Fruit fly (Drosophila melanogaster) whole organism, pupa: Measurements from ENCODE around the gene CG4709.

Source experiments
- CG12605 ChIP-seq: fragments of 200-800 bp; sonication (Bioruptor generic); IDR thresholded peaks from 2 replicates; pipeline ENCODE4 v1.3.6; 2022; ENCODE audit warnings: missing biosample characterization, missing genetic modification characterization
- CG13204 ChIP-seq: fragments of 200-800 bp; sonication (Bioruptor generic); optimal IDR thresholded peaks from 2 replicates; lab custom pipeline; 2018; ENCODE audit warnings: missing biosample characterization, mild to moderate bottlenecking, missing genetic modification characterization, moderate library complexity
- CG32121 ChIP-seq: fragments of 200-800 bp; sonication (Bioruptor generic); IDR thresholded peaks from 2 replicates; pipeline ENCODE4 v1.3.6; 2022; ENCODE audit warnings: missing biosample characterization, missing genetic modification characterization
- CG4496 ChIP-seq: fragments of 200-800 bp; sonication (Bioruptor generic); IDR thresholded peaks from 3 replicates; pipeline ENCODE4 v1.3.6; 2022; ENCODE audit warnings: missing biosample characterization, missing genetic modification characterization
- CG8301 ChIP-seq: fragments of 200-800 bp; sonication (Bioruptor generic); optimal IDR thresholded peaks from 2 replicates; lab custom pipeline; 2018; ENCODE audit warnings: missing biosample characterization, mild to moderate bottlenecking, missing genetic modification characterization
- D1 ChIP-seq: fragments of 200-800 bp; sonication (Bioruptor generic); optimal IDR thresholded peaks from 2 replicates; lab custom pipeline; 2018; ENCODE audit warnings: missing biosample characterization, mild to moderate bottlenecking, missing genetic modification characterization, moderate library complexity
- EcR ChIP-seq: fragments of 200-800 bp; sonication (Bioruptor generic); optimal IDR thresholded peaks from 3 replicates; lab custom pipeline; 2019; ENCODE audit warnings: missing biosample characterization, missing genetic modification characterization, mild to moderate bottlenecking, moderate library complexity, missing genetic modification reagents
- Pif1A ChIP-seq: fragments of 200-800 bp; sonication (Bioruptor generic); optimal IDR thresholded peaks from 3 replicates; lab custom pipeline; 2016; ENCODE audit warnings: missing biosample characterization, missing genetic modification characterization
- Snoo ChIP-seq: fragments of 200-800 bp; sonication (Bioruptor generic); optimal IDR thresholded peaks from 3 replicates; lab custom pipeline; 2017; ENCODE audit warnings: missing biosample characterization, mild to moderate bottlenecking, missing genetic modification characterization, inconsistent platforms

DNA sequence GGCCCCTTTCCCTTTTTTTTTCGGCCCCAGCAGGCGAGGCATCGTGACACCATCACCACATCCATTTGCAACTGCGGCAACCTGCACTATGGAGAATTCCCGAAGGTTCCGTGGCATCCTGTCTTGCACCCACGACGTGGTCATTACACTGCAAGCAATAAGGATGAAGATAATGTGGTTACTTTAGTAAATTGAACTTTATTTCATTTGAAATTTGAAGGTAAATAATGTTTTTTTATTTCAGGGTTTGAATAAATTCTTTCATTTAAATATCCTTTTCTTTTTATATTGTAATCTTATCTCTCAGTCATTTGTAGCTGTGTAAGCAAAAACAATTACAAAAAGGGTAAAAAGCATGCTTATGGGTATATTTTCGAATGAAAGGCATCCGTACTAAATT, 27.7 kb downstream of the CG4709 start:
- no peak for TF ChIP-seq EcR
- no peak for TF ChIP-seq CG4496 (GFP tag; lab: Robert Waterston, UW)
- no peak for TF ChIP-seq CG13204 (GFP tag; lab: Kevin White, UChicago)
- peak; percentile 5 for TF ChIP-seq CG8301 (tag; lab: Kevin White, UChicago)
- no peak for TF ChIP-seq CG32121
- no peak for TF ChIP-seq D1 (tag; lab: Kevin White, UChicago)
- TF ChIP-seq Pif1A (GFP tag; lab: Kevin White, UChicago) = peak; percentile 4
- TF ChIP-seq Snoo (tag; lab: Kevin White, UChicago) = peak; percentile 44
- no peak for TF ChIP-seq CG12605 (GFP tag; lab: Robert Waterston, UW)
